Fruit fly (Drosophila melanogaster) whole organism: ENCODE measurements around the gene ApepP.

Experiments used
- CG8478 ChIP-seq: fragments of >200 bp; optimal IDR thresholded peaks from 2 replicates; lab custom pipeline; 2018; ENCODE audit warnings: inconsistent platforms
- Dll ChIP-seq: fragments of >200 bp; optimal IDR thresholded peaks from 2 replicates; lab custom pipeline; 2017
- EcR ChIP-seq, 2 experiments: fragments of >200 bp; optimal IDR thresholded peaks; 2 replicates each; lab custom pipeline; 2017; ENCODE audit warnings: missing biosample characterization in 2 of 2, missing genetic modification characterization in 2 of 2, missing genetic modification reagents in 2 of 2
- pan ChIP-seq: fragments of >200 bp; optimal IDR thresholded peaks from 2 replicates; lab custom pipeline; 2017
- psq ChIP-seq: fragments of >200 bp; optimal IDR thresholded peaks from 2 replicates; lab custom pipeline; 2017
- usp ChIP-seq: fragments of >200 bp; optimal IDR thresholded peaks from 2 replicates; lab custom pipeline; 2017; ENCODE audit warnings: missing biosample characterization, missing genetic modification characterization, mixed read lengths

ApepP gene

dm6 chr2L:16882871-16883849 is 27.1 kb downstream of the ApepP start:
- TF ChIP-seq psq (no peak), CG8478 (lab: Kevin White, UChicago) (no peak), EcR (GFP tag; optimal IDR thresholded peaks at IDR 0.05; lab: Kevin White, UChicago) (no peak), pan (lab: Kevin White, UChicago) (no peak), usp (GFP tag; lab: Kevin White, UChicago) (no peak), Dll (lab: Kevin White, UChicago) (no peak)

- TF ChIP-seq psq (no peak), Dll (lab: Kevin White, UChicago) (no peak), CG8478 (lab: Kevin White, UChicago) (no peak), usp (GFP tag; lab: Kevin White, UChicago) (no peak), EcR (GFP tag; optimal IDR thresholded peaks at IDR 0.05; lab: Kevin White, UChicago) (no peak), pan (lab: Kevin White, UChicago) (no peak)
These were observed 27.8 kb downstream of the ApepP start for dm6 chr2L:16882372-16882771.

dm6 chr2L:16880930-16881329 is 29.3 kb downstream of the ApepP start:
- TF ChIP-seq CG8478 (lab: Kevin White, UChicago) (no peak), pan (lab: Kevin White, UChicago) (no peak)

DNA sequence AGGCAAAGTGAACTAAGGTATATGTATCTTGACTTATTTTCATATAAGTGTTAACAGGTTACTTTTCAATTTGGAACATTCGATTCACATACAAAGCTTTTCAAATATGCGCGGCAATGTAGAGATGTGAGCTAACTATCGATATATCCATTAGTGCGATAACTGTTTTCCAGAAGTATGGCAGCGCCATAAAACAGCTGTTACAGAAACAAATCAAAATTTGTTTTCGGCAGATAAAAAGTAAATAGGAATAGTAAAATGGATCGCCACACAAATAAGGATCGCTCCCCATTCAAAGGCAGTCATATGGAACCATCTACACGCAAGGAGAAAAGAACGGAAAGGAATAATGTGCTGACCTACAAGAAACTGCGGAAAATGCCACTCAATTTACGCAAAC is 30.9 kb downstream of the ApepP start, which contains the start of the genes CG32832, CG31743 and CG34313:
CG32832 (minus strand) TSS at position 3 of the 400 bp plus-strand sequence.
CG31743 (plus strand) TSS at position 230 of the 400 bp plus-strand sequence.
CG34313 (plus strand) TSS at position 230 of the 400 bp plus-strand sequence.
- TF ChIP-seq usp (GFP tag; lab: Kevin White, UChicago) (no peak), psq (no peak), pan (lab: Kevin White, UChicago) (no peak), EcR (GFP tag; optimal IDR thresholded peaks at IDR 0.05; lab: Kevin White, UChicago) (no peak)

- no peak for TF ChIP-seq usp (GFP tag; lab: Kevin White, UChicago)
- no peak for TF ChIP-seq psq
- no peak for TF ChIP-seq Dll (lab: Kevin White, UChicago)
- no peak for TF ChIP-seq pan (lab: Kevin White, UChicago)
These were observed 32.5 kb downstream of the ApepP start for dm6 chr2L:16877678-16878077.

DNA sequence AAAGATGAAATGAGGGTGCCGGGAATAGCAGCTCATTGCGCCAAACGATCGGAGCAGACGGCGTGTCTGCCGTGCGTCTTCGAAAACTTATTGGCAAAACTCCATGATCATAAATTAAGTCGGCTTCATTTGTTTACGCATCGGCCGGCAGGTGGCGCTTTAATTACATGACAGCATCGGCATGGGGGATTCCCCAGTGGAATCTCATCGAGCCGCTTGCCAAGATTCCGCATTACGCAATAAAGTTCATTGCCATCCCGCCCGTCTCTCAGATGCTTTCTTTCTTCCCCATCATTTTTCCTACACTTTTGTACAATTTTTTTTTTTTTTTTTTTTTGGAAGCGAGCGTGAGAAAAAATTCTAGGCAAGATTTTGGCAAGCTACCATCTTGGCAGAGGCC is 33.7 kb downstream of the ApepP start:
- no peak for TF ChIP-seq psq
- TF ChIP-seq Dll (lab: Kevin White, UChicago) = no peak
- TF ChIP-seq CG8478 (lab: Kevin White, UChicago) = no peak
- TF ChIP-seq pan (lab: Kevin White, UChicago) = no peak
- TF ChIP-seq EcR (GFP tag; optimal IDR thresholded peaks at IDR 0.05; lab: Kevin White, UChicago) = no peak
- TF ChIP-seq usp (GFP tag; lab: Kevin White, UChicago) = no peak

DNA sequence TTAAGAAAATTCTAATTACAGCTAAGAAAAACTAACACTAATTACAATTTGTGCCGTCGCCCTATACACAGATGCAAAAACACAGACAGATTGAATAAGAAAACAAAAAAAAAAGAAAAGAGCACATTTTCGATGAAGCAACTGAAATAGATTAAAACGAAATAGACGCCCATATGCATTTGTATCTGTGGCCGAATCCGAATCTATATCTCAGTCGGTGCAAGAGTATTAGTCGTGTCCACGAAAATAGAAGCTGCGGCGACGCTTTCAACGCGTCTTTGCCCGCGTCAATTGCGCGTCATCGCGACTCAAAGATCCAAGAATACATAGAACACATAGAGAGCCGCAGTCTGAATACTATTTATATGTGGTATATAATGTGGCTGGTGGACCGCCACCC is 35.3 kb downstream of the ApepP start:
- TF ChIP-seq psq (no peak), pan (lab: Kevin White, UChicago) (no peak), usp (GFP tag; lab: Kevin White, UChicago) (no peak), EcR (GFP tag; optimal IDR thresholded peaks at IDR 0.05; lab: Kevin White, UChicago) (no peak), CG8478 (lab: Kevin White, UChicago) (no peak), Dll (lab: Kevin White, UChicago) (no peak)

dm6 chr2L:16868897-16869324 is 41.3 kb downstream of the ApepP start:
- no peak for TF ChIP-seq usp (GFP tag; lab: Kevin White, UChicago)
- TF ChIP-seq EcR (GFP tag; optimal IDR thresholded peaks at IDR 0.05; lab: Kevin White, UChicago) = no peak
- TF ChIP-seq CG8478 (lab: Kevin White, UChicago) = no peak
- TF ChIP-seq psq = no peak

- TF ChIP-seq psq = no peak
- TF ChIP-seq usp (GFP tag; lab: Kevin White, UChicago) = no peak
- no peak for TF ChIP-seq CG8478 (lab: Kevin White, UChicago)
- TF ChIP-seq EcR (GFP tag; optimal IDR thresholded peaks at IDR 0.05; lab: Kevin White, UChicago) = no peak
- TF ChIP-seq Dll (lab: Kevin White, UChicago) = no peak
- TF ChIP-seq pan (lab: Kevin White, UChicago) = no peak
These were observed 47.7 kb downstream of the ApepP start for dm6 chr2L:16862526-16862925.

DNA sequence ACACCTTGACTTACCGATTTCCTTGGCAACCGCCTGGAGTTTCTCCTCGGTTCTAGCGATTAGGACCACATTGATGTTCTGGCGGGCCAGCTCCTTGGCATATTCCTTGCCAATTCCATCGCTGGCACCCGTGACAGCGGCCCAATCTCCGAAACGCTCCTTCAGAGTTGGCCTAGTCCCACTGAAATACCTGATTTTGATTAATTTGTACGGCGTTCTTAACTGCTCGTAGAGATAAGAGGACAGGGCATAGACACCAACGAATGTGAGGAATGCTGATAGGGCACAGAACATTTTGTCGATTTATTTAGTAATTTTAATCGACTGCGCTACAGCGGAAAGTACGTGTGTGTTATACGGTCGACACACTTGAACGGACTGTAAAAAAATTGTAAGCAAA is 49.1 kb downstream of the ApepP start, which contains the start of gene CG6012:
CG6012 (minus strand) TSS at position 364 of the 400 bp plus-strand sequence.
- TF ChIP-seq Dll (lab: Kevin White, UChicago) (no peak), pan (lab: Kevin White, UChicago) (no peak)

DNA sequence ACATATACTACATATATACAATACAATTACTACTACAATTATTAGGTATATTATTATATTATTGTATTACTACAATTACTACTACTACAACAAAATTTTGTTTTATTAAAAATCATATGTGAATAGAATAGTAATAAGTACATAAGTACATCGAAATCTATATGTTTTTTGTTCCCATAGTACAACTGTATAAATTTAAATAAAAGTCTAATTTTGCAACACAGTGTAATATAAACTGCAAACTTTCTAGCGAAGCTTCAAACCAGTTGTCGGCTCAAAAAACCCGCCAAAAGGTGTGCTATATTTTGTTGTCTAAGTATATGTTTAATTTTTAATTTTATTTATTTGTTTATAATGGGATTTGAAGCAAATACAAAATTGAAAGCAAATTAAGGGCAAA is 50.7 kb downstream of the ApepP start:
- TF ChIP-seq psq = no peak
- no peak for TF ChIP-seq CG8478 (lab: Kevin White, UChicago)
- TF ChIP-seq EcR (GFP tag; optimal IDR thresholded peaks at IDR 0.05; lab: Kevin White, UChicago) = no peak

dm6 chr2L:16859103-16859502 is 51.1 kb downstream of the ApepP start:
- peak; percentile 57 for TF ChIP-seq pan (lab: Kevin White, UChicago)
- no peak for TF ChIP-seq psq
